Fruit fly (Drosophila melanogaster): Measurements from ENCODE around the gene CG9263.

CG9263 gene

DNA sequence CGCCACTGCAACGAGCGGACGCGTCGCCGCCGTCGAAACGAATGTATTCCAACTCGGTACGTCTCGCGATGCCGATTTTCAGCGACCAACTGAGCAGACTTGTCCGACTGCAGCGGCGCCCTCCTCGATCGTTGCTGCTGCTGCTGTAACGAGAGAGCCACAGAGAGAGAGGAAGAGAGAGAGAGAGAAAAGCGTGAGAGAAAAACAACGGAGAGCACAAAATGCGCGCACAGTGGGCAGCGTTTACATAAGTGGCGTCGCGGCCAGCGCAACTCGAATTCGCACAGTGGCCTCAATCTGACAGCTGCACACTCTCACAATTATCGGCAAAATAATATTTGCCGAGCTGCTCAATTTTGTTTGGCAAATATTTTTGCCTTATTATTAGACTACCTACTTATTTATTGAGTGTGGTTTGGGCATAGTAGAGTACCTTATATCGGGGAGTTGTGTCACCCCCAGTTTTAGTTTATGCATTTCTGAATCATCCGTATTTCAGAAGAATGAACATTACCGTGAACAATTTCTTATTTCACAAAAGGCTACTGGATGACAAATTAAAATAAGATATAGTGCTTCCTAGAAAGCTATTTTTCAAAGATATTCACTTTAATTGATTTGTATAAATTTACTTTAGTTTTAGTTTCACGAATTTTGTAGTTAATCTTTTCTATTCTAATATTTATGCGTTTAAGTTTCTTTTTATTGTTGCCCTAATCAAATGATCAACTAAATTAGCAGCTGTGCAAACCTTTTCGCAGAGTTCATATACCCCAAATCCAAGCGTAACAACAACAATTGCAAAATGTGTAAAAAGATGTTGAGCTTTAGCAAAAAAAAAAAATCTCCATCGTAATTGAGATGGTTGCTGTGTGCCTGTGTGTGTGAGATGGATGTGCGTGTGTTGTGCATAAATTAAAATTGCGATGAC lies 28.8 kb downstream of the CG9263 start:
- no peak for TF ChIP-seq CG8478 (optimal IDR thresholded peaks at IDR 0.05)
- no peak for TF ChIP-seq CTCF (optimal IDR thresholded peaks at IDR 0.05)

DNA sequence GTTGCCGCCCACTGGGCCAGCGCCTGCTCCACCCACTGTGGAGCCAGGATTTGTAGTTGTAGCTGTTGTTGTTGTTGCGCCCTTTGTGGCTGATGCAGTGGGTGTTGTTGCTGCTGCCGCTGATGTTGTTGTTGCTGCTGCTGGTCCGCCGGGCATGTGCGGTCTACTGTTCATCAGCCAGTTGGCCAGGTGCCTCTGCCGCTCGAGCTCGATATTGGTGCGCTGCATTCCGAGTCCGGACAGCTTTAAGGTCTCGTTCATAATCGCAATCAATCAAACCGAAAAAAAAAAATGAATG lies 29.4 kb downstream of the CG9263 start:
- TF ChIP-seq CTCF (optimal IDR thresholded peaks at IDR 0.05) (no peak), CG8478 (optimal IDR thresholded peaks at IDR 0.05) (no peak)

DNA sequence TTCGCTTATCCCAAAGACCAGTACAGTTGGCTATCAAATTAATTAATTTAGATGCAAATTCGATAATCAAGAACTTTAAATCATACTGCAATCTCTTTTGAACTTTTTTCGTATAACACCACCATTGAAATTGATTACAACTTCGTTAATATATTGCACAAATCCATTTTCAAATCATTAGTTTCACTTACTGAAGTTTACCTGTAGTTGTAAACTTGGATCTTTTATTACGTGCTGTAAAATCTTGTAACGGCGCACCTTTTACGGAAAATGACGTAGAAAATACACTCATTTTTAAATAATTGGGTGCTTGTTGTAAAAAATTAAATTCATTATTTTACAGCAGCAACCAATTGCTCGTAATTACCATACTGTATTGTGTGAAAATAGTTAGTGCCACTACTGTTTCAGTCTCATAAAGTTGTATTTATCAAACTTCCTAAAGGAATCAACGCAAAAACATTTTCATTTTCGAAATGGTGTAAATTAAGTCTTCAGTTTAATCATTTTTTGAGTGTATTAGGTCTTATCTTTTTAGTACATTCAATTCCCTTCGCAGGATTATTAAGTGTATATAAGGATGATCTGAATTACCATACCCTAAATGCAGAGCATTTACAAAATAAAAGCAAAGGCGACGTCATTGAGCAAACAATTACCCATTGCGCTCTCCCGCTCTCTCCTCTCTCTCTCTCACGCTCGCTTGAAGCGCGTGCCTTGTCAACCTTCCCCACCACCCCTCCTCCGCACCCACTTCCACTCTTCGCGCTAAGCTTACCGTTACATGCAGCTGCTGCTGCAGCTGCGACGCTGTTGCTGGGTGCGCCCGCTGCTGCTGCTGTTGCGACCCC lies 30.0 kb downstream of the CG9263 start:
- TF ChIP-seq CTCF (optimal IDR thresholded peaks at IDR 0.05) (no peak), CG8478 (optimal IDR thresholded peaks at IDR 0.05) (no peak)

DNA sequence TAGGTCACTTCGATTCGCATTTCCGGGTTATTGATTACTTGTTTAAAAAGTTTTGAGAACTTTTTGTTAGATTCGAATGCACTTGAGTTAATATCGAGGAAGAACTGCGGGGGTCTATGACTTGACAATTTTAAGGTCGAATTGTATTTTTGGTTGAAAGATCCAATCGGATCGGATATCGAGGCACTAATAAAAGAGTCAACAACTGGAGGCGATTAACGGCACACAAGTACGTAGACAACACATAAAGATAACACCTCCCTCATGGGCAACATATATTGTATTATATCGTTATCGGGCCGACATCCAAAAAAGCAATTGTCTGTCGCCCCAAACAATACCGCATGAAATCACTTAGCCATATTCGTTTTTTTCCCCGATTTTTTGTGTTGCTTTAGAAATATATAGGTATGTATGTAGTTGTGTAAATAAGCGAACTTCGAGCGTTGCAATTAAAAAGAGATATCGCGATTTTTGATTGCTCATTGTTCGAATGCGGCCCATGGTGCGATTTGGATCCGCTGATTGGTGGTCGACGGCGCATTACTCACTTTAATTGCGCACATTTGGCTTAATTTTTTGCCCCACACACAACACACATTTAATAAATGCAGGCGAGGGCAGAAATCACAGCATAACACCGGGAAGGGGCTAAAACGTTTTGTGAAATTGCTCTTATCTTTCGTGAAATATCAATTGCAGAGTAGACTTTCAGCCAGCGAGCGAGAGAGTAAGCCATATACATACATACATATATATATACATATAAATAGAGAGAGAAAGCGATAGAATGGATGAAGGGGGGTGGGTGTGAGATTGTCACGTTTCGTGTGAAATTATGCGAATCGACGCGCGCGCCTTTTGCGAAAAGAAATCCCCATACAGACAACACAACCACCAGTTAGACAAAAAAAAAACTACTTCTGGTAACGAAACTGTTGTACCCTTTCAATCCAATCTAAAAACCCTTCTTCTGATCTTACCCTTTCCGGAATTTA lies 31.2 kb downstream of the CG9263 start:
- TF ChIP-seq CTCF (optimal IDR thresholded peaks at IDR 0.05): no peak
- no peak for TF ChIP-seq CG8478 (optimal IDR thresholded peaks at IDR 0.05)

DNA sequence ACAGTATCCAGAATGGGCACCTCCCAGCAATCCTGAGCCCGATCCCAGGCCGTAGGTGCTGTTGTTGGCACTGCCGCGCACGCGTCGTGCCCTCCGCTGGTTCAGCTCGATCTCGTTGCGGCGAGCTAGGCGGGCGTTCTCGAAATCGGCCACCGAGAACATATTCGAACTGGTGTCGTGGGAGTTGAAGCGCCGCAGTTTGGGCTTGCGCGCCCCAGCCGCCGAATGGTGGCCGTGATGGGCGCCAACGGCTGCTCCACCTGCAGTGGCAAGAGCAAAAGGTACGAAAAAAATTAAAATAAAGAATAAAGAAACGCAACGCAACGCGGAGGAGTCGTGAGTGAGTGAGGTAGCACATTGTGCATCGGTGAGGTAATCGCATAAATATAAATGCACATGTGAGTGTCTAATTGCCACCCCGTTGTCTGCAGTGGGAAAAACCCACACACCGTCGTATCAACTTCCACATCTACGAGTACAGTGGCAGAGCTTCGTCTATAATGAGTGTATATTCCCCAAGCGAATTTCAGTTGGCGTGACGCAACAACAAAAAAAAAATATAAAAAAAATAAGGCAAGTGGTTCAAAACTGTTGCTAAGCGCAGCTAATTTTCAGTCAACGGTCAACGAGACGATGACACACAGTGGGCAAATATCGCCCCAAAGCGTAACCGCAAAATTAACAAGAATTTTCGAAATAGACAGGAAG lies 32.7 kb downstream of the CG9263 start:
- TF ChIP-seq CG8478 (optimal IDR thresholded peaks at IDR 0.05): no peak
- no peak for TF ChIP-seq CTCF (optimal IDR thresholded peaks at IDR 0.05)

DNA sequence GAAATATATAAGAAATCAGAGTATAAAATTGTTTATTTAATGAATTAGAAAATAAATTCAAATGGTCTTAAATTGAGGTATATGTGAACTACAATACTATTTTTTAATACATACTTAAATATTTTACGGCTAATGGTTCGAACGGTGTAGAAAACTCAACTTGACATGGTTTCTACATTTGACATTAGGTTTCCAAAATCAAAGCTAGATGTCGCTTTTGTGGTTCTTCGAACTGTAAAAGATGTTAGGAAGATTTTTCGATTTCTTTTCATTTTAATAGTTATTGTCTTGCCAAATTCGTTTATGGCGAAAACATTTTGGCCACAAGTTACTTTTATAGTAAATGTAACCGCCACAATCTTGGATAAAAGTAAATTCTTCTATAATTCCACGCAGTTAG lies 42.0 kb downstream of the CG9263 start:
- TF ChIP-seq CTCF (optimal IDR thresholded peaks at IDR 0.05): peak; percentile 73 to 90
- TF ChIP-seq CG8478 (optimal IDR thresholded peaks at IDR 0.05): no peak

DNA sequence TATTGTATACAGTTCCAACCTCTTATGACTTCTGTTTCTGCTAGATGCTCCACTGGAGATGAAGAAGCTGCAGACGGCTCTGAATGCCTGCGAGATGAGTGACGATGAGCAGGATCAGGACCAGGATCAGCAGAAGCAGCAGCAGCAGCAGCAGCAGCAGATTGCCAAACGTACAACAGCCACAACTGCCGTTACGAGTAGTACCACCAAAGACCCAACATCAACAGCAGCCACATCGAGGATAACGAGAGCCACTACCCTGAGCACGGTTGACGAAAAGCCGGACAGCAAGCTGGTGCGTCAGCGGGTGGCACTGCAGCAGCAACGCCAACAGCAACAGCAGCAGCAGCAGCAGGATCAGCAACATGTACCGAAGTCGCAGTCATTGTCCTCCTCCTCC lies 44.5 kb downstream of the CG9263 start:
- no peak for TF ChIP-seq CG8478 (optimal IDR thresholded peaks at IDR 0.05)
- TF ChIP-seq CTCF (optimal IDR thresholded peaks at IDR 0.05): no peak

All from S2 (cell line).